Worm (Caenorhabditis elegans) whole organism, L4 larva: ENCODE results near the gene saeg-2.

Source experiments
- F26F4.8 ChIP-seq: fragments of 200-800 bp; sonication (Bioruptor generic); conservative IDR thresholded peaks from 2 replicates; pipeline ENCODE4 v1.3.6; 2022; ENCODE audit warnings: missing genetic modification characterization, missing compliant biosample characterization
- F37D6.2 ChIP-seq: sonication (generic microtip); optimal IDR thresholded peaks from 2 replicates; lab custom pipeline; 2016; ENCODE audit warnings: mild to moderate bottlenecking, missing genetic modification characterization, missing compliant biosample characterization
- F44E2.7 ChIP-seq: fragments of 200-800 bp; sonication (Bioruptor generic); IDR thresholded peaks from 2 replicates; pipeline ENCODE4 v2.1.2; 2022; ENCODE audit warnings: missing genetic modification characterization, missing compliant biosample characterization
- F49E8.2 ChIP-seq: sonication (generic microtip); optimal IDR thresholded peaks from 2 replicates; lab custom pipeline; 2016; ENCODE audit warnings: missing compliant biosample characterization, mild to moderate bottlenecking, missing genetic modification characterization, borderline replicate concordance
- Y48G9A.11 ChIP-seq: fragments of 200-800 bp; sonication (Bioruptor generic); IDR thresholded peaks from 2 replicates; pipeline ENCODE4 v1.3.6; 2022; ENCODE audit warnings: missing genetic modification reagents, missing genetic modification characterization, missing compliant biosample characterization
- Y5F2A.4 ChIP-seq: fragments of 200-800 bp; sonication (Bioruptor generic); optimal IDR thresholded peaks from 2 replicates; lab custom pipeline; 2018; ENCODE audit warnings: mild to moderate bottlenecking, missing genetic modification characterization, missing compliant biosample characterization
- ZK337.2 ChIP-seq: fragments of 200-800 bp; sonication (Bioruptor generic); IDR thresholded peaks from 2 replicates; pipeline ENCODE4 v1.3.6; 2022; ENCODE audit warnings: missing genetic modification reagents, missing genetic modification characterization, missing compliant biosample characterization
- aha-1 ChIP-seq: fragments of 150-350 bp; peaks from one replicate; lab custom pipeline; 2014; ENCODE audit warnings: missing biosample characterization, missing genetic modification characterization
- arid-1 ChIP-seq: fragments of 200-800 bp; sonication (Bioruptor generic); conservative IDR thresholded peaks from 2 replicates; pipeline ENCODE4 v1.3.6; 2022; ENCODE audit warnings: missing genetic modification reagents, missing genetic modification characterization, missing compliant biosample characterization
- ceh-20 ChIP-seq: fragments of 200-800 bp; sonication (Bioruptor generic); IDR thresholded peaks from 2 replicates; pipeline ENCODE4 v1.3.6; 2022; ENCODE audit warnings: missing genetic modification reagents, missing genetic modification characterization, missing compliant biosample characterization
- ceh-44 ChIP-seq: fragments of 200-800 bp; sonication (Bioruptor generic); IDR thresholded peaks from 2 replicates; pipeline ENCODE4 v1.3.6; 2022; ENCODE audit warnings: missing genetic modification reagents, missing genetic modification characterization, missing compliant biosample characterization
- ces-1 ChIP-seq: fragments of 150-350 bp; sonication (generic microtip); optimal IDR thresholded peaks from 4 replicates; lab custom pipeline; 2014; ENCODE audit warnings: missing biosample characterization, missing genetic modification reagents, missing genetic modification characterization
- cey-2 ChIP-seq: sonication (generic microtip); optimal IDR thresholded peaks from 3 replicates; lab custom pipeline; 2017; ENCODE audit warnings: missing genetic modification characterization, mild to moderate bottlenecking, missing compliant biosample characterization, antibody characterized with exemption, borderline replicate concordance; ENCODE audit not compliant: insufficient read depth
- ctbp-1 ChIP-seq: fragments of 200-800 bp; sonication (Bioruptor generic); IDR thresholded peaks from 2 replicates; pipeline ENCODE4 v1.3.6; 2022; ENCODE audit warnings: missing genetic modification reagents, missing genetic modification characterization, missing compliant biosample characterization
- daf-16 ChIP-seq, 3 experiments: sonication (generic microtip); optimal IDR thresholded peaks; 2 replicates each; lab custom pipeline; 2016 to 2017; ENCODE audit warnings: missing genetic modification characterization in 3 of 3, missing genetic modification reagents in 3 of 3, mild to moderate bottlenecking in 2 of 3, missing compliant biosample characterization in 2 of 3, missing biosample characterization in 1 of 3, moderate library complexity in 1 of 3
- daf-19 ChIP-seq: fragments of 200-800 bp; sonication (Bioruptor generic); conservative IDR thresholded peaks from 2 replicates; pipeline ENCODE4 v1.3.6; 2022; ENCODE audit warnings: missing genetic modification characterization, missing compliant biosample characterization
- daf-8 ChIP-seq: fragments of 200-800 bp; sonication (Bioruptor generic); IDR thresholded peaks from 2 replicates; pipeline ENCODE4 v1.3.6; 2022; ENCODE audit warnings: missing genetic modification characterization, missing compliant biosample characterization
- dmd-6 ChIP-seq: fragments of 200-800 bp; sonication (Bioruptor generic); IDR thresholded peaks from 2 replicates; pipeline ENCODE4 v1.3.6; 2022; ENCODE audit warnings: missing genetic modification reagents, missing genetic modification characterization, missing compliant biosample characterization
- dmd-8 ChIP-seq: fragments of 200-800 bp; sonication (Bioruptor generic); IDR thresholded peaks from 2 replicates; pipeline ENCODE4 v1.3.6; 2022; ENCODE audit warnings: missing genetic modification characterization, missing compliant biosample characterization
- dmd-9 ChIP-seq: fragments of 200-800 bp; sonication (Bioruptor generic); IDR thresholded peaks from 2 replicates; pipeline ENCODE4 v1.3.6; 2022; ENCODE audit warnings: missing genetic modification reagents, missing genetic modification characterization, missing compliant biosample characterization
- dve-1 ChIP-seq: sonication (generic microtip); optimal IDR thresholded peaks from 2 replicates; lab custom pipeline; 2017; ENCODE audit warnings: antibody characterized with exemption, mild to moderate bottlenecking, missing genetic modification characterization, missing compliant biosample characterization; ENCODE audit not compliant: insufficient read depth
- hif-1 ChIP-seq, 2 experiments: sonication (generic microtip); optimal IDR thresholded peaks; 2 replicates each; lab custom pipeline; 2016 to 2017; ENCODE audit warnings: missing compliant biosample characterization in 2 of 2, missing genetic modification characterization in 2 of 2, missing genetic modification reagents in 2 of 2, missing genotype in 2 of 2, mild to moderate bottlenecking in 1 of 2
- hlh-11 ChIP-seq: fragments of 200-800 bp; sonication (Bioruptor generic); optimal IDR thresholded peaks from 2 replicates; lab custom pipeline; 2018; ENCODE audit warnings: mild to moderate bottlenecking, missing genetic modification characterization, missing compliant biosample characterization
- hlh-30 ChIP-seq: sonication (generic microtip); optimal IDR thresholded peaks from 2 replicates; lab custom pipeline; 2017; ENCODE audit warnings: antibody characterized with exemption, mild to moderate bottlenecking, missing genetic modification characterization, missing compliant biosample characterization; ENCODE audit not compliant: insufficient read depth
- hmg-1.1 ChIP-seq: fragments of 200-800 bp; sonication (Bioruptor generic); IDR thresholded peaks from 2 replicates; pipeline ENCODE4 v1.3.6; 2022; ENCODE audit warnings: missing genetic modification reagents, missing genetic modification characterization, missing compliant biosample characterization
- jun-1 ChIP-seq: fragments of 150-350 bp; optimal IDR thresholded peaks from 2 replicates; lab custom pipeline; 2014; ENCODE audit warnings: missing biosample characterization, missing genetic modification reagents, missing genetic modification characterization
- lim-7 ChIP-seq: fragments of 200-800 bp; sonication (Bioruptor generic); IDR thresholded peaks from 2 replicates; pipeline ENCODE4 v1.3.6; 2022; ENCODE audit warnings: missing genetic modification characterization, missing compliant biosample characterization
- lin-15B ChIP-seq: fragments of 150-350 bp; sonication (generic microtip); optimal IDR thresholded peaks from 3 replicates; lab custom pipeline; 2014; ENCODE audit warnings: missing biosample characterization, missing genetic modification characterization
- madf-5 ChIP-seq, 2 experiments: fragments of 200-800 bp; sonication (Bioruptor generic); IDR thresholded peaks; 2 replicates each; pipeline ENCODE4 v1.3.6; 2022; ENCODE audit warnings: missing compliant biosample characterization in 2 of 2, missing genetic modification characterization in 2 of 2
- mdl-1 ChIP-seq, 2 experiments: fragments of 150-350 bp in 1 of 2; sonication (generic microtip) in 1 of 2; optimal IDR thresholded peaks; 2 replicates each; lab custom pipeline; 2014 to 2017; ENCODE audit warnings: missing biosample characterization in 2 of 2, missing genetic modification characterization in 2 of 2
- mep-1 ChIP-seq: fragments of 150-350 bp; sonication (generic microtip); optimal IDR thresholded peaks from 3 replicates; lab custom pipeline; 2014; ENCODE audit warnings: missing biosample characterization, missing genetic modification characterization
- mxl-2 ChIP-seq: fragments of 200-800 bp; sonication (Bioruptor generic); conservative IDR thresholded peaks from 2 replicates; pipeline ENCODE4 v1.3.6; 2022; ENCODE audit warnings: missing genetic modification reagents, missing genetic modification characterization, missing compliant biosample characterization
- mxl-3 ChIP-seq: fragments of 200-800 bp; sonication (Bioruptor generic); optimal IDR thresholded peaks from 2 replicates; lab custom pipeline; 2018; ENCODE audit warnings: mild to moderate bottlenecking, missing genetic modification characterization, missing compliant biosample characterization
- nhr-102 ChIP-seq: sonication (generic microtip); optimal IDR thresholded peaks from 2 replicates; lab custom pipeline; 2016; ENCODE audit warnings: mild to moderate bottlenecking, missing genetic modification characterization, moderate library complexity, missing compliant biosample characterization
- nhr-28 ChIP-seq: fragments of 150-350 bp; optimal IDR thresholded peaks from 2 replicates; lab custom pipeline; 2014; ENCODE audit warnings: missing biosample characterization, missing genetic modification characterization
- nhr-76 ChIP-seq: fragments of 150-350 bp; optimal IDR thresholded peaks from 2 replicates; lab custom pipeline; 2014; ENCODE audit warnings: missing biosample characterization, missing genetic modification characterization
- nhr-77 ChIP-seq: fragments of 150-350 bp; optimal IDR thresholded peaks from 2 replicates; lab custom pipeline; 2014; ENCODE audit warnings: missing biosample characterization, missing genetic modification characterization
- php-3 ChIP-seq: fragments of 200-800 bp; sonication (Bioruptor generic); IDR thresholded peaks from 2 replicates; pipeline ENCODE4 v1.3.6; 2022; ENCODE audit warnings: missing genetic modification reagents, missing genetic modification characterization, missing compliant biosample characterization
- pqm-1 ChIP-seq: sonication (generic microtip); optimal IDR thresholded peaks from 2 replicates; lab custom pipeline; 2017; ENCODE audit warnings: missing biosample characterization, missing genetic modification characterization
- rbr-2 ChIP-seq: sonication (generic microtip); optimal IDR thresholded peaks from 2 replicates; lab custom pipeline; 2016; ENCODE audit warnings: missing genotype, missing genetic modification characterization, missing compliant biosample characterization
- saeg-2 ChIP-seq: fragments of 200-800 bp; sonication (Bioruptor generic); IDR thresholded peaks from 2 replicates; pipeline ENCODE4 v1.3.6; 2022; ENCODE audit warnings: missing genetic modification reagents, missing genetic modification characterization, missing compliant biosample characterization
- sdz-12 ChIP-seq: fragments of 200-800 bp; sonication (Bioruptor generic); optimal IDR thresholded peaks from 2 replicates; lab custom pipeline; 2018; ENCODE audit warnings: mild to moderate bottlenecking, missing genetic modification characterization, missing compliant biosample characterization
- snpc-4 ChIP-seq: fragments of 150-350 bp; optimal IDR thresholded peaks from 2 replicates; lab custom pipeline; 2014; ENCODE audit warnings: missing biosample characterization, missing genetic modification characterization
- tra-1 ChIP-seq: fragments of 200-800 bp; sonication (Bioruptor generic); IDR thresholded peaks from 2 replicates; pipeline ENCODE4 v1.3.6; 2022; ENCODE audit warnings: missing genetic modification reagents, missing genetic modification characterization, missing compliant biosample characterization
- unc-62 ChIP-seq, 3 experiments: fragments of 150-350 bp in 1 of 3; sonication (generic microtip); optimal IDR thresholded peaks in 2 of 3; peaks in 1 of 3; 1 replicate in 1 of 3; 2 replicates in 2 of 3; lab custom pipeline; 2014 to 2017; ENCODE audit warnings: missing biosample characterization in 3 of 3, missing genetic modification characterization in 3 of 3, missing genetic modification reagents in 3 of 3, missing genotype in 1 of 3
- vab-7 ChIP-seq: fragments of 200-800 bp; sonication (Bioruptor generic); IDR thresholded peaks from 2 replicates; pipeline ENCODE4 v1.3.6; 2022; ENCODE audit warnings: missing genetic modification reagents, missing genetic modification characterization, missing compliant biosample characterization
- zip-2 ChIP-seq: fragments of 150-350 bp; optimal IDR thresholded peaks from 2 replicates; lab custom pipeline; 2014; ENCODE audit warnings: missing biosample characterization, missing genetic modification characterization
- ztf-7 ChIP-seq: fragments of 150-350 bp; optimal IDR thresholded peaks from 2 replicates; lab custom pipeline; 2014; ENCODE audit warnings: missing biosample characterization, missing genetic modification characterization

Gene saeg-2

ce11 chrIII:9258510-9258909 lies 18.3 kb downstream of the saeg-2 start:
- TF ChIP-seq dmd-9 (GFP tag; lab: Robert Waterston, UW) = no peak
- no peak for TF ChIP-seq daf-19 (GFP tag; lab: Robert Waterston, UW)
- no peak for TF ChIP-seq ctbp-1 (GFP tag; lab: Robert Waterston, UW)
- no peak for TF ChIP-seq F44E2.7 (GFP tag; lab: Robert Waterston, UW)
- TF ChIP-seq saeg-2 = no peak
- no peak for TF ChIP-seq F49E8.2 (tag; lab: Kevin White, UChicago)
- no peak for TF ChIP-seq nhr-76 (tag; lab: Kevin White, UChicago)
- no peak for TF ChIP-seq daf-16 (GFP tag; optimal IDR thresholded peaks at IDR 0.05; lab: Kevin White, UChicago)
- peak; percentile 62 for TF ChIP-seq daf-16 (tag; optimal IDR thresholded peaks at IDR 0.05; lab: Kevin White, UChicago)
- peak; percentile 20 for TF ChIP-seq pqm-1 (tag; lab: Kevin White, UChicago)
- TF ChIP-seq ztf-7 = no peak
- TF ChIP-seq dmd-8 (GFP tag; lab: Robert Waterston, UW) = no peak
- TF ChIP-seq lin-15B (tag; lab: Kevin White, UChicago) = no peak
- TF ChIP-seq lim-7 = no peak
- no peak for TF ChIP-seq Y5F2A.4 (GFP tag; lab: Kevin White, UChicago)
- TF ChIP-seq ceh-44 (GFP tag; lab: Robert Waterston, UW) = no peak
- TF ChIP-seq dve-1 (tag; lab: Kevin White, UChicago) = peak; percentile 26
- no peak for TF ChIP-seq ces-1 (GFP tag; lab: Kevin White, UChicago)
- peak; percentile 37 for TF ChIP-seq hlh-11 (tag; lab: Kevin White, UChicago)
- peak; percentile 28; the same call in 1 of the 2 replicates for TF ChIP-seq dmd-6
- no peak for TF ChIP-seq F26F4.8
- TF ChIP-seq aha-1 (tag; lab: Kevin White, UChicago) = peak; percentile 96
- TF ChIP-seq nhr-28 (tag; lab: Kevin White, UChicago) = peak; percentile 40
- TF ChIP-seq mxl-2 = no peak
- no peak for TF ChIP-seq F37D6.2
- no peak for TF ChIP-seq daf-8

- TF ChIP-seq arid-1 (GFP tag; lab: Robert Waterston, UW) (no peak), zip-2 (tag; lab: Kevin White, UChicago) (no peak), cey-2 (peak; percentile 28), rbr-2 (no peak), mxl-3 (GFP tag; lab: Kevin White, UChicago) (peak; percentile 58), nhr-77 (tag; lab: Kevin White, UChicago) (peak; percentile 6), tra-1 (peak; percentile 70; the same call in 1 of the 2 replicates), mep-1 (tag; lab: Kevin White, UChicago) (peak; percentile 9), F26F4.8 (no peak), sdz-12 (GFP tag; lab: Kevin White, UChicago) (no peak), daf-16 (GFP tag; optimal IDR thresholded peaks at IDR 0.05; lab: Kevin White, UChicago) (no peak), daf-16 (tag; optimal IDR thresholded peaks at IDR 0.05; lab: Kevin White, UChicago) (no peak), unc-62 (GFP tag; optimal IDR thresholded peaks at IDR 0.05 in 1 of 2; lab: Kevin White, UChicago) (peak in 1 of 2 experiments; percentile 89), unc-62 (tag; optimal IDR thresholded peaks at IDR 0.05; lab: Kevin White, UChicago) (no peak), jun-1 (tag; lab: Kevin White, UChicago) (no peak), hif-1 (tag; optimal IDR thresholded peaks at IDR 0.05; lab: Kevin White, UChicago) (no peak), snpc-4 (tag; lab: Kevin White, UChicago) (no peak), dmd-6 (peak; percentile 67), ceh-20 (GFP tag; lab: Robert Waterston, UW) (0 out of 2 replicates have a peak, but pooled peaks have one; percentile 47), F44E2.7 (GFP tag; lab: Robert Waterston, UW) (no peak), nhr-102 (tag; lab: Kevin White, UChicago) (no peak), hmg-1.1 (GFP tag; lab: Robert Waterston, UW) (peak; percentile 27; the same call in 1 of the 2 replicates), mdl-1 (tag; optimal IDR thresholded peaks at IDR 0.05; lab: Kevin White, UChicago) (peak in 1 of 2 experiments; percentile 56), aha-1 (tag; lab: Kevin White, UChicago) (peak; percentile 82), ZK337.2 (GFP tag; lab: Robert Waterston, UW) (no peak), hlh-30 (tag; lab: Kevin White, UChicago) (peak; percentile 85), ztf-7 (no peak), php-3 (GFP tag; lab: Robert Waterston, UW) (peak; percentile 83), madf-5 (GFP tag; IDR thresholded peaks at IDR 0.05; lab: Robert Waterston, UW) (no peak), vab-7 (GFP tag; lab: Robert Waterston, UW) (no peak), Y48G9A.11 (GFP tag; lab: Robert Waterston, UW) (no peak)
Observed at ce11 chrIII:9269012-9269471, 28.9 kb downstream of the saeg-2 start, which contains the start of gene clip-1. clip-1 (minus strand) TSS chrIII:9269062.
